Fruit fly (Drosophila melanogaster) whole organism, embryonic: ENCODE data around the gene CG6951.

Source experiments
- Bteb2 ChIP-seq: fragments of 200-800 bp; sonication (Bioruptor generic); optimal IDR thresholded peaks from 2 replicates; lab custom pipeline; 2016; ENCODE audit warnings: missing biosample characterization, missing genetic modification characterization
- CG10543 ChIP-seq: fragments of 200-800 bp; sonication (Bioruptor generic); optimal IDR thresholded peaks from 3 replicates; lab custom pipeline; 2017; ENCODE audit warnings: missing biosample characterization, mild to moderate bottlenecking, missing genetic modification characterization, moderate library complexity
- CG10979 ChIP-seq: fragments of 200-800 bp; sonication (Bioruptor generic); optimal IDR thresholded peaks from 2 replicates; lab custom pipeline; 2018; ENCODE audit warnings: missing biosample characterization, mild to moderate bottlenecking, missing genetic modification characterization, moderate library complexity
- CG11695 ChIP-seq: fragments of 200-800 bp; sonication (Bioruptor generic); IDR thresholded peaks from 3 replicates; pipeline ENCODE4 v1.3.6; 2022; ENCODE audit warnings: missing biosample characterization, missing genetic modification characterization
- CG1233 ChIP-seq: fragments of 200-800 bp; sonication (Bioruptor generic); optimal IDR thresholded peaks from 4 replicates; lab custom pipeline; 2018; ENCODE audit warnings: missing biosample characterization, mild to moderate bottlenecking, missing genetic modification characterization
- CG17328 ChIP-seq: fragments of 200-800 bp; sonication (Bioruptor generic); IDR thresholded peaks from 2 replicates; pipeline ENCODE4 v1.3.6; 2022; ENCODE audit warnings: missing biosample characterization, missing genetic modification characterization
- CG2202 ChIP-seq: fragments of 200-800 bp; sonication (Bioruptor generic); optimal IDR thresholded peaks from 2 replicates; lab custom pipeline; 2018; ENCODE audit warnings: missing biosample characterization, mild to moderate bottlenecking, missing genetic modification characterization
- CG30020 ChIP-seq: fragments of 200-800 bp; optimal IDR thresholded peaks from 2 replicates; lab custom pipeline; 2019; ENCODE audit warnings: missing biosample characterization, mild to moderate bottlenecking, missing genetic modification characterization, moderate library complexity
- CG3838 ChIP-seq: fragments of 200-800 bp; sonication (Bioruptor generic); optimal IDR thresholded peaks from 3 replicates; lab custom pipeline; 2016; ENCODE audit warnings: missing biosample characterization, missing genetic modification characterization
- CG6683 ChIP-seq: fragments of 200-800 bp; sonication (Bioruptor generic); optimal IDR thresholded peaks from 2 replicates; lab custom pipeline; 2017; ENCODE audit warnings: missing biosample characterization, mild to moderate bottlenecking, missing genetic modification characterization, missing genetic modification reagents
- CG6854 ChIP-seq: fragments of 200-800 bp; sonication (Bioruptor generic); optimal IDR thresholded peaks from 3 replicates; lab custom pipeline; 2017; ENCODE audit warnings: missing biosample characterization, mild to moderate bottlenecking, missing genetic modification characterization
- CG7745 ChIP-seq: fragments of 200-800 bp; sonication (Bioruptor generic); optimal IDR thresholded peaks from 2 replicates; lab custom pipeline; 2018; ENCODE audit warnings: missing biosample characterization, mild to moderate bottlenecking, missing genetic modification characterization, moderate library complexity
- CG7786 ChIP-seq: fragments of 200-800 bp; sonication (Bioruptor generic); optimal IDR thresholded peaks from 2 replicates; lab custom pipeline; 2016; ENCODE audit warnings: missing biosample characterization, missing genetic modification characterization
- CG7839 ChIP-seq: fragments of 200-800 bp; sonication (Bioruptor generic); optimal IDR thresholded peaks from 3 replicates; lab custom pipeline; 2018; ENCODE audit warnings: missing biosample characterization, mild to moderate bottlenecking, missing genetic modification characterization, moderate library complexity
- CG8281 ChIP-seq: fragments of 200-800 bp; sonication (Bioruptor generic); optimal IDR thresholded peaks from 2 replicates; lab custom pipeline; 2018; ENCODE audit warnings: missing biosample characterization, mild to moderate bottlenecking, missing genetic modification characterization, moderate library complexity
- CG8388 ChIP-seq: fragments of 200-800 bp; sonication (Bioruptor generic); optimal IDR thresholded peaks from 2 replicates; lab custom pipeline; 2019; ENCODE audit warnings: missing biosample characterization, mild to moderate bottlenecking, missing genetic modification characterization, moderate library complexity
- CoRest ChIP-seq: fragments of 200-800 bp; sonication (Bioruptor generic); optimal IDR thresholded peaks from 3 replicates; lab custom pipeline; 2018; ENCODE audit warnings: missing biosample characterization, mild to moderate bottlenecking, missing genetic modification characterization, moderate library complexity
- Deaf1 ChIP-seq: fragments of 200-800 bp; optimal IDR thresholded peaks from 3 replicates; lab custom pipeline; 2019; ENCODE audit warnings: missing biosample characterization, mild to moderate bottlenecking, missing genetic modification characterization, moderate library complexity
- Dip2 ChIP-seq: fragments of 200-800 bp; sonication (Bioruptor generic); IDR thresholded peaks from 2 replicates; pipeline ENCODE4 v1.3.6; 2022; ENCODE audit warnings: missing biosample characterization, missing genetic modification characterization
- Elba2 ChIP-seq: fragments of 200-800 bp; sonication (Bioruptor generic); optimal IDR thresholded peaks from 3 replicates; lab custom pipeline; 2016; ENCODE audit warnings: missing biosample characterization, missing genetic modification characterization
- Nf-YA ChIP-seq: fragments of 200-800 bp; sonication (Bioruptor generic); IDR thresholded peaks from 2 replicates; pipeline ENCODE4 v1.3.6; 2022; ENCODE audit warnings: missing biosample characterization, missing genetic modification characterization
- Nf-YB ChIP-seq: fragments of 200-800 bp; sonication (Bioruptor generic); optimal IDR thresholded peaks from 3 replicates; lab custom pipeline; 2019; ENCODE audit warnings: missing biosample characterization, mild to moderate bottlenecking, missing genetic modification characterization, moderate library complexity
- Oli ChIP-seq: fragments of 200-800 bp; sonication (Bioruptor generic); optimal IDR thresholded peaks from 2 replicates; lab custom pipeline; 2018; ENCODE audit warnings: missing biosample characterization, mild to moderate bottlenecking, missing genetic modification characterization, moderate library complexity
- Optix ChIP-seq: fragments of 200-800 bp; sonication (Bioruptor generic); IDR thresholded peaks from 3 replicates; pipeline ENCODE4 v1.3.6; 2022; ENCODE audit warnings: missing biosample characterization, missing genetic modification characterization
- Sin3A ChIP-seq: fragments of >200 bp; optimal IDR thresholded peaks from 2 replicates; lab custom pipeline; 2018
- Vsx1 ChIP-seq: fragments of 200-800 bp; sonication (Bioruptor generic); optimal IDR thresholded peaks from 2 replicates; lab custom pipeline; 2017; ENCODE audit warnings: missing biosample characterization, mild to moderate bottlenecking, missing genetic modification characterization, missing genetic modification reagents
- YL-1 ChIP-seq: fragments of 200-800 bp; sonication (Bioruptor generic); optimal IDR thresholded peaks from 3 replicates; lab custom pipeline; 2017; ENCODE audit warnings: missing biosample characterization, mild to moderate bottlenecking, missing genetic modification characterization
- ac ChIP-seq: fragments of 200-800 bp; sonication (Bioruptor generic); optimal IDR thresholded peaks from 3 replicates; lab custom pipeline; 2017; ENCODE audit warnings: missing biosample characterization, mild to moderate bottlenecking, missing genetic modification characterization
- bcd ChIP-seq: fragments of 200-800 bp; sonication (Bioruptor generic); optimal IDR thresholded peaks from 2 replicates; lab custom pipeline; 2017; ENCODE audit warnings: missing biosample characterization, mild to moderate bottlenecking, missing genetic modification characterization
- cad ChIP-seq: fragments of >200 bp; optimal IDR thresholded peaks from 2 replicates; lab custom pipeline; 2017; ENCODE audit warnings: missing biosample characterization, missing genetic modification characterization
- da ChIP-seq: fragments of 200-800 bp; sonication (Bioruptor generic); optimal IDR thresholded peaks from 2 replicates; lab custom pipeline; 2016; ENCODE audit warnings: missing biosample characterization, missing genetic modification characterization
- dimm ChIP-seq: fragments of 200-800 bp; sonication (Bioruptor generic); IDR thresholded peaks from 2 replicates; pipeline ENCODE4 v1.3.6; 2022; ENCODE audit warnings: missing biosample characterization, missing genetic modification characterization
- en ChIP-seq: fragments of 200-800 bp; sonication (Bioruptor generic); optimal IDR thresholded peaks from 2 replicates; lab custom pipeline; 2016; ENCODE audit warnings: missing biosample characterization, missing genetic modification characterization
- eve ChIP-seq, 2 experiments: fragments of >200 bp; optimal IDR thresholded peaks; 2 replicates each; lab custom pipeline; 2017; ENCODE audit warnings: missing biosample characterization in 2 of 2, missing genetic modification characterization in 2 of 2
- exex ChIP-seq: fragments of 200-800 bp; sonication (Bioruptor generic); optimal IDR thresholded peaks from 4 replicates; lab custom pipeline; 2018; ENCODE audit warnings: missing biosample characterization, mild to moderate bottlenecking, missing genetic modification characterization, moderate library complexity
- eyg ChIP-seq: fragments of 200-800 bp; sonication (Bioruptor generic); optimal IDR thresholded peaks from 3 replicates; lab custom pipeline; 2016; ENCODE audit warnings: missing biosample characterization, missing genetic modification characterization
- fd96Cb ChIP-seq: fragments of 200-800 bp; sonication (Bioruptor generic); optimal IDR thresholded peaks from 2 replicates; lab custom pipeline; 2018; ENCODE audit warnings: missing biosample characterization, mild to moderate bottlenecking, missing genetic modification characterization, moderate library complexity
- her ChIP-seq: fragments of 200-800 bp; sonication (Bioruptor generic); optimal IDR thresholded peaks from 2 replicates; lab custom pipeline; 2016; ENCODE audit warnings: missing biosample characterization, missing genetic modification characterization
- hkb ChIP-seq, 2 experiments: fragments of 200-800 bp in 1 of 2; fragments of >200 bp in 1 of 2; sonication (Bioruptor generic) in 1 of 2; IDR thresholded peaks in 1 of 2; optimal IDR thresholded peaks in 1 of 2; 2 replicates each; pipeline versions ENCODE4 v1.3.6 to Lab custom; 2017 to 2022; ENCODE audit warnings: missing biosample characterization in 1 of 2, missing genetic modification characterization in 1 of 2
- ken ChIP-seq: fragments of 200-800 bp; sonication (Bioruptor generic); IDR thresholded peaks from 3 replicates; pipeline ENCODE4 v1.3.6; 2022; ENCODE audit warnings: missing biosample characterization, missing genetic modification characterization
- klu ChIP-seq: fragments of 200-800 bp; sonication (Bioruptor generic); IDR thresholded peaks from 2 replicates; pipeline ENCODE4 v1.3.6; 2022; ENCODE audit warnings: missing biosample characterization, missing genetic modification characterization
- knrl ChIP-seq: fragments of 200-800 bp; sonication (Bioruptor generic); IDR thresholded peaks from 3 replicates; pipeline ENCODE4 v1.3.6; 2022; ENCODE audit warnings: missing biosample characterization, missing genetic modification characterization; ENCODE audit not compliant: partially characterized antibody
- lola ChIP-seq, 3 experiments: fragments of >200 bp in 2 of 3; fragments of 200-800 bp in 1 of 3; sonication (Bioruptor generic) in 1 of 3; optimal IDR thresholded peaks; 2 replicates each; lab custom pipeline; 2017 to 2019; ENCODE audit warnings: missing biosample characterization in 3 of 3, missing genetic modification characterization in 3 of 3, mild to moderate bottlenecking in 1 of 3, moderate library complexity in 1 of 3
- mirr ChIP-seq: fragments of 200-800 bp; sonication (Bioruptor generic); optimal IDR thresholded peaks from 3 replicates; lab custom pipeline; 2018; ENCODE audit warnings: missing biosample characterization, mild to moderate bottlenecking, missing genetic modification characterization
- nerfin-1 ChIP-seq: fragments of 200-800 bp; sonication (Bioruptor generic); optimal IDR thresholded peaks from 3 replicates; lab custom pipeline; 2019; ENCODE audit warnings: missing biosample characterization, mild to moderate bottlenecking, missing genetic modification characterization, moderate library complexity
- pb ChIP-seq: fragments of 200-800 bp; sonication (Bioruptor generic); optimal IDR thresholded peaks from 3 replicates; lab custom pipeline; 2016; ENCODE audit warnings: missing biosample characterization, missing genetic modification characterization
- pnt ChIP-seq: fragments of 200-800 bp; sonication (Bioruptor generic); optimal IDR thresholded peaks from 3 replicates; lab custom pipeline; 2016; ENCODE audit warnings: missing biosample characterization, missing genetic modification characterization
- schlank ChIP-seq: fragments of 200-800 bp; sonication (Bioruptor generic); optimal IDR thresholded peaks from 2 replicates; lab custom pipeline; 2018; ENCODE audit warnings: missing biosample characterization, mild to moderate bottlenecking, missing genetic modification characterization
- sens ChIP-seq: fragments of 200-800 bp; sonication (Bioruptor generic); peaks from one replicate; lab custom pipeline; 2016; ENCODE audit warnings: missing biosample characterization, missing genetic modification characterization
- vfl ChIP-seq: fragments of 200-800 bp; sonication (Bioruptor generic); optimal IDR thresholded peaks from 2 replicates; lab custom pipeline; 2016; ENCODE audit warnings: missing biosample characterization, missing genetic modification characterization
- zfh1 ChIP-seq: fragments of 200-800 bp; sonication (Bioruptor generic); IDR thresholded peaks from 3 replicates; pipeline ENCODE4 v1.3.6; 2022; ENCODE audit warnings: missing biosample characterization, missing genetic modification characterization

CG6951 gene

DNA sequence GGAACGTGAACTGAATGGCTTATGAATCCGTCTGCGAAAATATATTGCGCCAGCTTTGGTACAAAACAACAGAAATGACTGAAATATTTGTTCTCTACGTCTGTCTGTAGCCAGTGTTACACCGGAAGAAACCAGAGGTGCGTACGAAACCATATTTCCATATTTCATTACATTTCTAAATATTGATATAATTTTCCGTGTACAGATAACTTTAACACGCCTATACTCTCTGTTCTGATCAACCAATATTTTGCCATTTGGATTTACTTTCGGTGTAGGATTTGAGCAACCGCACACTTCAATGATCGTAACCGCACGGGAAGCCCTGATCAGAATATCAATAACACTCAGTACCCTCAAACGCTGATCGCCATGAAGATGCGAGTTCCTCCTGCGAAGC, 46.3 kb upstream of the CG6951 start:
- TF ChIP-seq dimm (no peak), CG11695 (GFP tag; lab: Robert Waterston, UW) (0 out of 3 replicates have a peak, but pooled peaks have one; percentile 34), CG1233 (GFP tag; lab: Kevin White, UChicago) (peak; percentile 48), nerfin-1 (tag; lab: Kevin White, UChicago) (no peak), Oli (tag; lab: Kevin White, UChicago) (peak; percentile 55), her (GFP tag; lab: Kevin White, UChicago) (no peak), schlank (tag; lab: Kevin White, UChicago) (no peak), Dip2 (GFP tag; lab: Robert Waterston, UW) (no peak), CG8388 (GFP tag; lab: Kevin White, UChicago) (peak; percentile 11), eve (GFP tag; optimal IDR thresholded peaks at IDR 0.05; lab: Kevin White, UChicago) (no peak), CG17328 (GFP tag; lab: Robert Waterston, UW) (peak; percentile 22; the same call in 1 of the 2 replicates), vfl (GFP tag; lab: Kevin White, UChicago) (no peak), CG6683 (GFP tag; lab: Kevin White, UChicago) (no peak), CG2202 (tag; lab: Kevin White, UChicago) (no peak), en (no peak), klu (GFP tag; lab: Robert Waterston, UW) (no peak), ac (GFP tag; lab: Kevin White, UChicago) (no peak), bcd (GFP tag; lab: Kevin White, UChicago) (peak; percentile 33), hkb (optimal IDR thresholded peaks at IDR 0.05; lab: Kevin White, UChicago) (no peak), hkb (GFP tag; IDR thresholded peaks at IDR 0.05; lab: Robert Waterston, UW) (no peak), fd96Cb (peak; percentile 29), CG8281 (tag; lab: Kevin White, UChicago) (no peak), pb (no peak), pnt (GFP tag; lab: Kevin White, UChicago) (peak; percentile 21), Sin3A (lab: Kevin White, UChicago) (no peak), exex (tag; lab: Kevin White, UChicago) (no peak), CG7786 (GFP tag; lab: Kevin White, UChicago) (no peak), CG6854 (GFP tag; lab: Kevin White, UChicago) (no peak), lola (GFP tag; optimal IDR thresholded peaks at IDR 0.05; lab: Kevin White, UChicago) (no peak), CG10543 (GFP tag; lab: Kevin White, UChicago) (no peak), CG7745 (no peak), Deaf1 (tag; lab: Kevin White, UChicago) (no peak), ken (0 out of 3 replicates have a peak, but pooled peaks have one; percentile 42), da (GFP tag; lab: Kevin White, UChicago) (no peak), sens (GFP tag; lab: Kevin White, UChicago) (peak; percentile 66), Elba2 (GFP tag; lab: Kevin White, UChicago) (no peak), Bteb2 (GFP tag; lab: Kevin White, UChicago) (no peak), Optix (no peak), Nf-YB (GFP tag; lab: Kevin White, UChicago) (no peak), CG10979 (tag; lab: Kevin White, UChicago) (peak; percentile 51), eyg (no peak), CoRest (peak; percentile 64), YL-1 (GFP tag; lab: Kevin White, UChicago) (no peak), CG3838 (no peak), CG7839 (tag; lab: Kevin White, UChicago) (peak; percentile 55), zfh1 (peak; percentile 49; the same call in 1 of the 3 replicates), CG30020 (tag; lab: Kevin White, UChicago) (no peak), cad (no peak), mirr (GFP tag; lab: Kevin White, UChicago) (no peak), knrl (GFP tag; lab: Robert Waterston, UW) (no peak), Vsx1 (GFP tag; lab: Kevin White, UChicago) (peak; percentile 10), Nf-YA (GFP tag; lab: Robert Waterston, UW) (no peak)
